Fruit fly (Drosophila melanogaster) whole organism, embryonic: Measurements from ENCODE around the gene CG7135.
A peak's percentile ranks its signal among the peaks of the same experiment; 100 is the strongest.

Source experiments
- Abd-B ChIP-seq: fragments of 200-800 bp; sonication (Bioruptor generic); optimal IDR thresholded peaks from 2 replicates; lab custom pipeline; 2018; ENCODE audit warnings: missing biosample characterization, mild to moderate bottlenecking, missing genetic modification characterization, moderate library complexity
- Adf1 ChIP-seq: fragments of 200-800 bp; sonication (Bioruptor generic); IDR thresholded peaks from 2 replicates; pipeline ENCODE4 v1.3.6; 2022; ENCODE audit warnings: missing biosample characterization, missing genetic modification characterization
- Asciz ChIP-seq: fragments of 200-800 bp; sonication (Bioruptor generic); optimal IDR thresholded peaks from 2 replicates; lab custom pipeline; 2017; ENCODE audit warnings: missing biosample characterization, mild to moderate bottlenecking, missing genetic modification characterization, missing genetic modification reagents
- Atf-2 ChIP-seq: fragments of 200-800 bp; sonication (Bioruptor generic); optimal IDR thresholded peaks from 2 replicates; lab custom pipeline; 2016; ENCODE audit warnings: missing biosample characterization, missing genetic modification characterization
- Bgb ChIP-seq: fragments of 200-800 bp; sonication (Bioruptor generic); IDR thresholded peaks from 2 replicates; pipeline ENCODE4 v1.3.6; 2022; ENCODE audit warnings: missing biosample characterization, missing genetic modification characterization; ENCODE audit not compliant: partially characterized antibody
- CG17328 ChIP-seq: fragments of 200-800 bp; sonication (Bioruptor generic); IDR thresholded peaks from 2 replicates; pipeline ENCODE4 v1.3.6; 2022; ENCODE audit warnings: missing biosample characterization, missing genetic modification characterization
- CG17802 ChIP-seq: fragments of 200-800 bp; sonication (Bioruptor generic); optimal IDR thresholded peaks from 2 replicates; lab custom pipeline; 2018; ENCODE audit warnings: missing biosample characterization, mild to moderate bottlenecking, missing genetic modification characterization, moderate library complexity
- CG18011 ChIP-seq: fragments of 200-800 bp; sonication (Bioruptor generic); optimal IDR thresholded peaks from 2 replicates; lab custom pipeline; 2017; ENCODE audit warnings: missing biosample characterization, missing genetic modification characterization, mild to moderate bottlenecking, moderate library complexity, missing genotype
- CG18262 ChIP-seq: fragments of 200-800 bp; optimal IDR thresholded peaks from 3 replicates; lab custom pipeline; 2019; ENCODE audit warnings: missing biosample characterization, mild to moderate bottlenecking, missing genetic modification characterization, moderate library complexity
- CG33213 ChIP-seq: fragments of 200-800 bp; sonication (Bioruptor generic); optimal IDR thresholded peaks from 3 replicates; lab custom pipeline; 2016; ENCODE audit warnings: missing biosample characterization, missing genetic modification characterization
- CG43689 ChIP-seq: fragments of 200-800 bp; sonication (Bioruptor generic); IDR thresholded peaks from 2 replicates; pipeline ENCODE4 v1.3.6; 2022; ENCODE audit warnings: missing biosample characterization, missing genetic modification characterization
- CG6272 ChIP-seq: fragments of 200-800 bp; sonication (Bioruptor generic); IDR thresholded peaks from 2 replicates; pipeline ENCODE4 v1.3.6; 2022; ENCODE audit warnings: missing biosample characterization, missing genetic modification characterization
- CG6683 ChIP-seq: fragments of 200-800 bp; sonication (Bioruptor generic); optimal IDR thresholded peaks from 2 replicates; lab custom pipeline; 2017; ENCODE audit warnings: missing biosample characterization, mild to moderate bottlenecking, missing genetic modification characterization, missing genetic modification reagents
- CG6813 ChIP-seq: fragments of 200-800 bp; sonication (Bioruptor generic); optimal IDR thresholded peaks from 2 replicates; lab custom pipeline; 2017; ENCODE audit warnings: missing biosample characterization, missing genetic modification characterization, mild to moderate bottlenecking, moderate library complexity, missing genetic modification reagents
- CG6854 ChIP-seq: fragments of 200-800 bp; sonication (Bioruptor generic); optimal IDR thresholded peaks from 3 replicates; lab custom pipeline; 2017; ENCODE audit warnings: missing biosample characterization, mild to moderate bottlenecking, missing genetic modification characterization
- CG7963 ChIP-seq: fragments of 200-800 bp; sonication (Bioruptor generic); IDR thresholded peaks from 3 replicates; pipeline ENCODE4 v1.3.6; 2022; ENCODE audit warnings: missing biosample characterization, missing genetic modification characterization; ENCODE audit not compliant: partially characterized antibody
- CG9817 ChIP-seq: fragments of 200-800 bp; sonication (Bioruptor generic); optimal IDR thresholded peaks from 2 replicates; lab custom pipeline; 2018; ENCODE audit warnings: missing biosample characterization, mild to moderate bottlenecking, missing genetic modification characterization, moderate library complexity
- CG9876 ChIP-seq: fragments of 200-800 bp; sonication (Bioruptor generic); optimal IDR thresholded peaks from 2 replicates; lab custom pipeline; 2016; ENCODE audit warnings: missing biosample characterization, missing genetic modification characterization
- Dbx ChIP-seq: fragments of 200-800 bp; sonication (Bioruptor generic); IDR thresholded peaks from 3 replicates; pipeline ENCODE4 v1.3.6; 2022; ENCODE audit warnings: missing biosample characterization, missing genetic modification characterization
- Dip3 ChIP-seq: fragments of 200-800 bp; sonication (Bioruptor generic); optimal IDR thresholded peaks from 3 replicates; lab custom pipeline; 2016; ENCODE audit warnings: missing biosample characterization, missing genetic modification characterization
- Dll ChIP-seq: fragments of 200-800 bp; sonication (Bioruptor generic); IDR thresholded peaks from 4 replicates; pipeline ENCODE4 v1.3.6; 2022; ENCODE audit warnings: missing biosample characterization, missing genetic modification characterization; ENCODE audit not compliant: partially characterized antibody
- Hey ChIP-seq: fragments of 200-800 bp; sonication (Bioruptor generic); optimal IDR thresholded peaks from 3 replicates; lab custom pipeline; 2018; ENCODE audit warnings: missing biosample characterization, mild to moderate bottlenecking, missing genetic modification characterization
- Hr3 ChIP-seq: fragments of 200-800 bp; sonication (Bioruptor generic); optimal IDR thresholded peaks from 3 replicates; lab custom pipeline; 2016; ENCODE audit warnings: missing biosample characterization, missing genetic modification characterization
- Optix ChIP-seq: fragments of 200-800 bp; sonication (Bioruptor generic); IDR thresholded peaks from 3 replicates; pipeline ENCODE4 v1.3.6; 2022; ENCODE audit warnings: missing biosample characterization, missing genetic modification characterization
- Scr ChIP-seq: fragments of 200-800 bp; sonication (Bioruptor generic); IDR thresholded peaks from 2 replicates; pipeline ENCODE4 v1.3.6; 2022; ENCODE audit warnings: missing biosample characterization, missing genetic modification characterization; ENCODE audit not compliant: partially characterized antibody
- Side ChIP-seq: fragments of 200-800 bp; sonication (Bioruptor generic); optimal IDR thresholded peaks from 2 replicates; lab custom pipeline; 2016; ENCODE audit warnings: missing biosample characterization, missing genetic modification characterization
- Sry-β ChIP-seq: fragments of 200-800 bp; sonication (Bioruptor generic); optimal IDR thresholded peaks from 2 replicates; lab custom pipeline; 2018; ENCODE audit warnings: missing biosample characterization, mild to moderate bottlenecking, missing genetic modification characterization, moderate library complexity
- amos ChIP-seq: fragments of 200-800 bp; sonication (Bioruptor generic); IDR thresholded peaks from 2 replicates; pipeline ENCODE4 v1.3.6; 2022; ENCODE audit warnings: missing biosample characterization, missing genetic modification characterization; ENCODE audit not compliant: partially characterized antibody
- ase ChIP-seq: fragments of 200-800 bp; sonication (Bioruptor generic); IDR thresholded peaks from 3 replicates; pipeline ENCODE4 v1.3.6; 2022; ENCODE audit warnings: missing biosample characterization, missing genetic modification characterization
- ato ChIP-seq: fragments of 200-800 bp; sonication (Bioruptor generic); IDR thresholded peaks from 2 replicates; pipeline ENCODE4 v1.3.6; 2022; ENCODE audit warnings: missing biosample characterization, missing genetic modification characterization; ENCODE audit not compliant: partially characterized antibody
- bowl ChIP-seq: fragments of 200-800 bp; sonication (Bioruptor generic); IDR thresholded peaks from 2 replicates; pipeline ENCODE4 v1.3.6; 2022; ENCODE audit warnings: missing biosample characterization, missing genetic modification characterization
- dysf ChIP-seq: fragments of 200-800 bp; sonication (Bioruptor generic); IDR thresholded peaks from 3 replicates; pipeline ENCODE4 v1.3.6; 2022; ENCODE audit warnings: missing biosample characterization, missing genetic modification characterization
- emc ChIP-seq: fragments of 200-800 bp; sonication (Bioruptor generic); optimal IDR thresholded peaks from 2 replicates; lab custom pipeline; 2016; ENCODE audit warnings: missing biosample characterization, missing genetic modification characterization
- en ChIP-seq: fragments of 200-800 bp; sonication (Bioruptor generic); optimal IDR thresholded peaks from 2 replicates; lab custom pipeline; 2016; ENCODE audit warnings: missing biosample characterization, missing genetic modification characterization
- esg ChIP-seq: fragments of 200-800 bp; sonication (Bioruptor generic); conservative IDR thresholded peaks from 2 replicates; pipeline ENCODE4 v1.3.6; 2022; ENCODE audit warnings: missing biosample characterization, missing genetic modification characterization
- fru ChIP-seq: fragments of >200 bp; optimal IDR thresholded peaks from 2 replicates; lab custom pipeline; 2017
- gfzf ChIP-seq: fragments of 200-800 bp; sonication (Bioruptor generic); optimal IDR thresholded peaks from 2 replicates; lab custom pipeline; 2016; ENCODE audit warnings: missing biosample characterization, mild to moderate bottlenecking, missing genetic modification characterization, moderate library complexity
- gsb ChIP-seq: fragments of 200-800 bp; sonication (Bioruptor generic); IDR thresholded peaks from 2 replicates; pipeline ENCODE4 v1.3.6; 2022; ENCODE audit warnings: missing biosample characterization, missing genetic modification characterization
- h ChIP-seq: fragments of >200 bp; optimal IDR thresholded peaks from 2 replicates; lab custom pipeline; 2017
- hb ChIP-seq: fragments of 200-800 bp; sonication (Bioruptor generic); IDR thresholded peaks from 3 replicates; pipeline ENCODE4 v1.3.6; 2022; ENCODE audit warnings: missing biosample characterization, missing genetic modification characterization; ENCODE audit not compliant: partially characterized antibody
- hth ChIP-seq: fragments of >200 bp; optimal IDR thresholded peaks from 2 replicates; lab custom pipeline; 2017; ENCODE audit warnings: inconsistent platforms
- jing ChIP-seq: fragments of 200-800 bp; sonication (Bioruptor generic); optimal IDR thresholded peaks from 2 replicates; lab custom pipeline; 2018; ENCODE audit warnings: missing biosample characterization, mild to moderate bottlenecking, missing genetic modification characterization
- nom ChIP-seq: fragments of 200-800 bp; sonication (Bioruptor generic); optimal IDR thresholded peaks from 2 replicates; lab custom pipeline; 2017; ENCODE audit warnings: missing biosample characterization, missing genetic modification characterization, mild to moderate bottlenecking, moderate library complexity, missing genetic modification reagents
- pb ChIP-seq: fragments of 200-800 bp; sonication (Bioruptor generic); optimal IDR thresholded peaks from 3 replicates; lab custom pipeline; 2016; ENCODE audit warnings: missing biosample characterization, missing genetic modification characterization
- pnt ChIP-seq: fragments of 200-800 bp; sonication (Bioruptor generic); optimal IDR thresholded peaks from 3 replicates; lab custom pipeline; 2016; ENCODE audit warnings: missing biosample characterization, missing genetic modification characterization
- ranshi ChIP-seq: fragments of 200-800 bp; sonication (Bioruptor generic); IDR thresholded peaks from 2 replicates; pipeline ENCODE4 v1.3.6; 2022; ENCODE audit warnings: missing biosample characterization, missing genetic modification characterization
- sens-2 ChIP-seq: fragments of 200-800 bp; sonication (Bioruptor generic); IDR thresholded peaks from 2 replicates; pipeline ENCODE4 v1.3.6; 2022; ENCODE audit warnings: missing biosample characterization, missing genetic modification characterization
- slp2 ChIP-seq: fragments of 200-800 bp; sonication (Bioruptor generic); optimal IDR thresholded peaks from 2 replicates; lab custom pipeline; 2016; ENCODE audit warnings: missing biosample characterization, missing genetic modification characterization
- so ChIP-seq: fragments of 200-800 bp; sonication (Bioruptor generic); IDR thresholded peaks from 3 replicates; pipeline ENCODE4 v1.3.6; 2022; ENCODE audit warnings: missing biosample characterization, missing genetic modification characterization
- ssp ChIP-seq: fragments of 200-800 bp; sonication (Bioruptor generic); IDR thresholded peaks from 2 replicates; pipeline ENCODE4 v1.3.6; 2022; ENCODE audit warnings: missing biosample characterization, missing genetic modification characterization
- zf30C ChIP-seq: fragments of 200-800 bp; sonication (Bioruptor generic); optimal IDR thresholded peaks from 3 replicates; lab custom pipeline; 2018; ENCODE audit warnings: missing biosample characterization, mild to moderate bottlenecking, missing genetic modification characterization

CG7135 gene

dm6 chrX:18094747-18095352 lies 8.6 kb upstream of the CG7135 start (continued):
- TF ChIP-seq zf30C (no peak), hb (GFP tag; lab: Robert Waterston, UW) (no peak), ato (no peak), ranshi (GFP tag; lab: Robert Waterston, UW) (peak; percentile 40; the same call in 1 of the 2 replicates), esg (GFP tag; lab: Robert Waterston, UW) (no peak), pnt (GFP tag; lab: Kevin White, UChicago) (no peak), Hr3 (GFP tag; lab: Kevin White, UChicago) (no peak), Dbx (GFP tag; lab: Robert Waterston, UW) (peak; percentile 55; the same call in 1 of the 3 replicates), CG18262 (tag; lab: Kevin White, UChicago) (no peak), CG7963 (GFP tag; lab: Robert Waterston, UW) (no peak), en (GFP tag; lab: Kevin White, UChicago) (no peak), h (lab: Kevin White, UChicago) (no peak), pb (GFP tag; lab: Kevin White, UChicago) (no peak), gsb (GFP tag; lab: Robert Waterston, UW) (no peak), jing (GFP tag; lab: Kevin White, UChicago) (no peak), CG6272 (GFP tag; lab: Robert Waterston, UW) (no peak), CG9817 (tag; lab: Kevin White, UChicago) (peak; percentile 55), bowl (GFP tag; lab: Robert Waterston, UW) (no peak), ssp (no peak), Dll (no peak), Asciz (GFP tag; lab: Kevin White, UChicago) (no peak), CG9876 (no peak), Scr (no peak), so (GFP tag; lab: Robert Waterston, UW) (no peak), emc (no peak), CG18011 (GFP tag; lab: Kevin White, UChicago) (no peak), sens-2 (GFP tag; lab: Robert Waterston, UW) (no peak), CG6813 (no peak), Side (GFP tag; lab: Kevin White, UChicago) (no peak), CG33213 (GFP tag; lab: Kevin White, UChicago) (no peak), Dip3 (GFP tag; lab: Kevin White, UChicago) (no peak), gfzf (GFP tag; lab: Kevin White, UChicago) (no peak), Optix (GFP tag; lab: Robert Waterston, UW) (no peak), Sry-β (GFP tag; lab: Kevin White, UChicago) (no peak), Bgb (no peak), Abd-B (GFP tag; lab: Kevin White, UChicago) (no peak), CG6683 (GFP tag; lab: Kevin White, UChicago) (peak; percentile 20), slp2 (GFP tag; lab: Kevin White, UChicago) (no peak), fru (lab: Kevin White, UChicago) (no peak), nom (no peak), CG17328 (0 out of 2 replicates have a peak, but pooled peaks have one; percentile 36), CG43689 (GFP tag; lab: Robert Waterston, UW) (no peak), Hey (tag; lab: Kevin White, UChicago) (no peak), dysf (GFP tag; lab: Robert Waterston, UW) (peak; percentile 40; the same call in 1 of the 3 replicates), ase (no peak), Atf-2 (GFP tag; lab: Kevin White, UChicago) (no peak), amos (GFP tag; lab: Robert Waterston, UW) (no peak), CG17802 (tag; lab: Kevin White, UChicago) (no peak), CG6854 (GFP tag; lab: Kevin White, UChicago) (peak; percentile 0), Adf1 (GFP tag; lab: Robert Waterston, UW) (no peak; the same call in 1 of the 2 replicates), hth (no peak)
